Worm (Caenorhabditis elegans) whole organism, mixed stage, embryonic: Measurements from ENCODE around the gene C34D4.10.
A peak's percentile ranks its signal among the peaks of the same experiment; 100 is the strongest.

Experiments used
- ceh-39 ChIP-seq: fragments of 150-350 bp; optimal IDR thresholded peaks from 2 replicates; lab custom pipeline; 2014; ENCODE audit warnings: missing biosample characterization, missing genetic modification characterization
- ceh-43 ChIP-seq: fragments of 200-800 bp; sonication (Bioruptor generic); optimal IDR thresholded peaks from 2 replicates; lab custom pipeline; 2018; ENCODE audit warnings: mild to moderate bottlenecking, missing genetic modification characterization, moderate library complexity, missing compliant biosample characterization
- elt-3 ChIP-seq: fragments of 150-350 bp; optimal IDR thresholded peaks from 2 replicates; lab custom pipeline; 2014; ENCODE audit warnings: missing biosample characterization, missing genetic modification characterization
- lsy-2 ChIP-seq: fragments of 150-350 bp; optimal IDR thresholded peaks from 2 replicates; lab custom pipeline; 2014; ENCODE audit warnings: missing biosample characterization, missing genetic modification characterization
- mls-2 ChIP-seq: sonication (generic microtip); optimal IDR thresholded peaks from 2 replicates; lab custom pipeline; 2016; ENCODE audit warnings: mild to moderate bottlenecking, missing genetic modification characterization, moderate library complexity, missing compliant biosample characterization
- nhr-28 ChIP-seq: fragments of 150-350 bp; optimal IDR thresholded peaks from 2 replicates; lab custom pipeline; 2014; ENCODE audit warnings: missing biosample characterization, missing genetic modification characterization
- snpc-4 ChIP-seq: fragments of 150-350 bp; optimal IDR thresholded peaks from 2 replicates; lab custom pipeline; 2014; ENCODE audit warnings: missing biosample characterization, missing genetic modification characterization
- unc-39 ChIP-seq: fragments of 150-350 bp; optimal IDR thresholded peaks from 2 replicates; lab custom pipeline; 2014; ENCODE audit warnings: missing biosample characterization, missing genetic modification characterization
- unc-62 ChIP-seq: fragments of 150-350 bp; optimal IDR thresholded peaks from 2 replicates; lab custom pipeline; 2014; ENCODE audit warnings: missing biosample characterization, missing genetic modification reagents, missing genetic modification characterization
- ztf-11 ChIP-seq: fragments of 150-350 bp; optimal IDR thresholded peaks from 2 replicates; lab custom pipeline; 2014; ENCODE audit warnings: missing biosample characterization, missing genetic modification characterization

- TF ChIP-seq unc-62 (GFP tag; lab: Kevin White, UChicago), result no peak
- no peak for TF ChIP-seq unc-39 (tag; lab: Kevin White, UChicago)
- no peak for TF ChIP-seq nhr-28 (tag; lab: Kevin White, UChicago)
- TF ChIP-seq snpc-4 (tag; lab: Kevin White, UChicago), result no peak
- TF ChIP-seq mls-2 (tag; lab: Kevin White, UChicago), result no peak
- TF ChIP-seq lsy-2 (tag; lab: Kevin White, UChicago), result peak; percentile 1
- TF ChIP-seq ceh-43, result peak; percentile 19
- peak; percentile 16 for TF ChIP-seq ztf-11 (tag; lab: Kevin White, UChicago)
- no peak for TF ChIP-seq ceh-39 (tag; lab: Kevin White, UChicago)
- TF ChIP-seq elt-3 (tag; lab: Kevin White, UChicago), result no peak
These were observed 35.1 kb upstream of the C34D4.10 start, which contains the start of gene maph-9 for ce11 chrIV:7156356-7156755.
